Worm (Caenorhabditis elegans): ENCODE measurements around the gene C08E8.4.

ce11 chrV:18394203-18394602, 22.6 kb downstream of the C08E8.4 start, which contains the start of gene Y51A2B.6:
- no peak for TF ChIP-seq ceh-58 (GFP tag; IDR thresholded peaks at IDR 0.05)
- TF ChIP-seq egrh-3 (GFP tag; IDR thresholded peaks at IDR 0.05): no peak
- TF ChIP-seq pha-4 (tag; optimal IDR thresholded peaks at IDR 0.05): no peak
- TF ChIP-seq F39B2.1 (GFP tag; IDR thresholded peaks at IDR 0.05): no peak
- TF ChIP-seq lsy-27 (tag; optimal IDR thresholded peaks at IDR 0.05; ENCODE audit: borderline replicate concordance, insufficient read depth): no peak
- no peak for TF ChIP-seq ama-1 (optimal IDR thresholded peaks at IDR 0.05)
- no peak for TF ChIP-seq ama-1 (GFP tag; optimal IDR thresholded peaks at IDR 0.05)
- no peak for TF ChIP-seq nhr-179 (tag; optimal IDR thresholded peaks at IDR 0.05)
- no peak for TF ChIP-seq attf-5 (GFP tag; optimal IDR thresholded peaks at IDR 0.05)
